Worm (Caenorhabditis elegans) whole organism, L1 larva: Measurements from ENCODE around the gene let-653.
A peak's percentile ranks its signal among the peaks of the same experiment; 100 is the strongest.

Experiments used
- C04F5.9 ChIP-seq: sonication (generic microtip); optimal IDR thresholded peaks from 2 replicates; lab custom pipeline; 2016; ENCODE audit warnings: missing genetic modification characterization, missing compliant biosample characterization
- C16A3.4 ChIP-seq: fragments of 150-350 bp; optimal IDR thresholded peaks from 2 replicates; lab custom pipeline; 2014; ENCODE audit warnings: missing biosample characterization, missing genetic modification characterization
- C34B4.2 ChIP-seq: sonication (generic microtip); optimal IDR thresholded peaks from 2 replicates; lab custom pipeline; 2017; ENCODE audit warnings: mild to moderate bottlenecking, missing genetic modification characterization, missing compliant biosample characterization
- F16B12.6 ChIP-seq: fragments of 150-350 bp; optimal IDR thresholded peaks from 2 replicates; lab custom pipeline; 2014; ENCODE audit warnings: missing biosample characterization, missing genetic modification characterization
- aha-1 ChIP-seq: fragments of 150-350 bp; optimal IDR thresholded peaks from 2 replicates; lab custom pipeline; 2014; ENCODE audit warnings: missing biosample characterization, missing genetic modification characterization
- alr-1 ChIP-seq: fragments of 200-800 bp; sonication (Bioruptor generic); optimal IDR thresholded peaks from 2 replicates; lab custom pipeline; 2018; ENCODE audit warnings: borderline replicate concordance, mild to moderate bottlenecking, missing genetic modification characterization, missing compliant biosample characterization
- ceh-63 ChIP-seq: fragments of 200-800 bp; sonication (Bioruptor generic); optimal IDR thresholded peaks from 2 replicates; lab custom pipeline; 2018; ENCODE audit warnings: mild to moderate bottlenecking, missing genetic modification characterization, missing compliant biosample characterization
- ceh-82 ChIP-seq, 3 experiments: fragments of 150-350 bp in 1 of 3; sonication (generic microtip) in 2 of 3; optimal IDR thresholded peaks; 2 replicates each; lab custom pipeline; 2014 to 2017; ENCODE audit warnings: missing biosample characterization in 3 of 3, missing genetic modification characterization in 3 of 3
- ceh-88 ChIP-seq: fragments of 200-800 bp; sonication (Bioruptor generic); IDR thresholded peaks from 2 replicates; pipeline ENCODE4 v1.3.6; 2022; ENCODE audit warnings: missing genetic modification characterization, missing compliant biosample characterization
- dpl-1 ChIP-seq, 3 experiments: fragments of 150-350 bp in 2 of 3; sonication (generic microtip) in 1 of 3; optimal IDR thresholded peaks; 2 replicates each; lab custom pipeline; 2014 to 2017; ENCODE audit warnings: missing biosample characterization in 3 of 3, missing genetic modification characterization in 3 of 3, missing genetic modification reagents in 3 of 3
- efl-1 ChIP-seq, 4 experiments: fragments of 150-350 bp; optimal IDR thresholded peaks in 3 of 4; peaks in 1 of 4; 1 replicate in 1 of 4; 2 replicates in 3 of 4; lab custom pipeline; 2014; ENCODE audit warnings: missing biosample characterization in 2 of 4, missing genetic modification characterization in 2 of 4, missing genetic modification reagents in 2 of 4
- efl-3 ChIP-seq: fragments of 200-800 bp; sonication (Bioruptor generic); optimal IDR thresholded peaks from 2 replicates; lab custom pipeline; 2018; ENCODE audit warnings: mild to moderate bottlenecking, missing genetic modification characterization, missing compliant biosample characterization
- egl-13 ChIP-seq: sonication (generic microtip); optimal IDR thresholded peaks from 2 replicates; lab custom pipeline; 2016; ENCODE audit warnings: missing genotype, missing genetic modification reagents, missing genetic modification characterization, missing compliant biosample characterization
- egl-27 ChIP-seq, 2 experiments: fragments of 150-350 bp in 1 of 2; sonication (generic microtip); optimal IDR thresholded peaks; 3 replicates each; lab custom pipeline; 2017 to 2018; ENCODE audit warnings: missing biosample characterization in 2 of 2, missing genetic modification characterization in 2 of 2, missing genetic modification reagents in 2 of 2
- elt-3 ChIP-seq, 6 experiments: fragments of 150-350 bp in 1 of 6; sonication (generic microtip); optimal IDR thresholded peaks; 2 replicates each; lab custom pipeline; 2017 to 2018; ENCODE audit warnings: missing biosample characterization in 6 of 6, missing genetic modification characterization in 6 of 6, inconsistent platforms in 1 of 6
- ets-5 ChIP-seq: fragments of 200-800 bp; sonication (Bioruptor generic); IDR thresholded peaks from 2 replicates; pipeline ENCODE4 v1.3.6; 2022; ENCODE audit warnings: missing genetic modification characterization, missing compliant biosample characterization
- grh-1 ChIP-seq: fragments of 200-800 bp; sonication (Bioruptor generic); IDR thresholded peaks from 2 replicates; pipeline ENCODE4 v1.3.6; 2022; ENCODE audit warnings: missing genetic modification reagents, missing genetic modification characterization, missing compliant biosample characterization
- hlh-17 ChIP-seq: fragments of 200-800 bp; sonication (Bioruptor generic); optimal IDR thresholded peaks from 2 replicates; lab custom pipeline; 2018; ENCODE audit warnings: missing genetic modification characterization, mild to moderate bottlenecking, missing compliant biosample characterization, moderate library complexity, borderline replicate concordance
- hpl-2 ChIP-seq: fragments of 150-350 bp; optimal IDR thresholded peaks from 2 replicates; lab custom pipeline; 2014; ENCODE audit warnings: missing biosample characterization, missing genetic modification reagents, missing genetic modification characterization
- irx-1 ChIP-seq: sonication (generic microtip); optimal IDR thresholded peaks from 2 replicates; lab custom pipeline; 2016; ENCODE audit warnings: missing genetic modification characterization, missing compliant biosample characterization
- jun-1 ChIP-seq: fragments of 150-350 bp; optimal IDR thresholded peaks from 2 replicates; lab custom pipeline; 2014; ENCODE audit warnings: missing biosample characterization, missing genetic modification reagents, missing genetic modification characterization
- lin-13 ChIP-seq: fragments of 150-350 bp; optimal IDR thresholded peaks from 2 replicates; lab custom pipeline; 2014; ENCODE audit warnings: missing biosample characterization, missing genetic modification reagents, missing genetic modification characterization
- lin-14 ChIP-seq: fragments of 200-800 bp; sonication (Bioruptor generic); optimal IDR thresholded peaks from 2 replicates; lab custom pipeline; 2018; ENCODE audit warnings: mild to moderate bottlenecking, missing genetic modification characterization, moderate library complexity, missing compliant biosample characterization
- lin-15B ChIP-seq: fragments of 150-350 bp; sonication (generic microtip); optimal IDR thresholded peaks from 3 replicates; lab custom pipeline; 2014; ENCODE audit warnings: missing biosample characterization, missing genetic modification characterization
- lin-35 ChIP-seq, 2 experiments: fragments of 150-350 bp; optimal IDR thresholded peaks; 2 replicates each; lab custom pipeline; 2014; ENCODE audit warnings: missing biosample characterization in 2 of 2, missing genetic modification characterization in 2 of 2, missing genetic modification reagents in 2 of 2
- mab-9 ChIP-seq: fragments of 200-800 bp; sonication (Bioruptor generic); IDR thresholded peaks from 2 replicates; pipeline ENCODE4 v1.3.6; 2022; ENCODE audit warnings: missing genetic modification reagents, missing genetic modification characterization, missing compliant biosample characterization
- mef-2 ChIP-seq: fragments of 150-350 bp; optimal IDR thresholded peaks from 2 replicates; lab custom pipeline; 2014; ENCODE audit warnings: missing biosample characterization, missing genetic modification characterization
- nhr-11 ChIP-seq: fragments of 150-350 bp; optimal IDR thresholded peaks from 2 replicates; lab custom pipeline; 2014; ENCODE audit warnings: missing biosample characterization, missing genetic modification characterization
- nhr-12 ChIP-seq: sonication (generic microtip); optimal IDR thresholded peaks from 2 replicates; lab custom pipeline; 2017; ENCODE audit warnings: missing biosample characterization, missing genetic modification characterization
- nhr-47 ChIP-seq: sonication (generic microtip); optimal IDR thresholded peaks from 2 replicates; lab custom pipeline; 2016; ENCODE audit warnings: mild to moderate bottlenecking, missing genetic modification characterization, moderate library complexity, missing compliant biosample characterization
- nhr-71 ChIP-seq: sonication (generic microtip); optimal IDR thresholded peaks from 2 replicates; lab custom pipeline; 2016; ENCODE audit warnings: mild to moderate bottlenecking, missing genetic modification characterization, moderate library complexity, missing compliant biosample characterization
- nhr-76 ChIP-seq: sonication (generic microtip); optimal IDR thresholded peaks from 2 replicates; lab custom pipeline; 2017; ENCODE audit warnings: missing biosample characterization, missing genetic modification characterization
- nhr-84 ChIP-seq: sonication (generic microtip); optimal IDR thresholded peaks from 2 replicates; lab custom pipeline; 2017; ENCODE audit warnings: missing biosample characterization, missing genetic modification characterization
- nhr-90 ChIP-seq: sonication (generic microtip); optimal IDR thresholded peaks from 2 replicates; lab custom pipeline; 2016; ENCODE audit warnings: mild to moderate bottlenecking, missing genetic modification characterization, missing compliant biosample characterization; ENCODE audit not compliant: poor library complexity
- pax-3 ChIP-seq: fragments of 200-800 bp; sonication (Bioruptor generic); optimal IDR thresholded peaks from 2 replicates; lab custom pipeline; 2018; ENCODE audit warnings: mild to moderate bottlenecking, missing genetic modification characterization, moderate library complexity, missing compliant biosample characterization
- rnt-1 ChIP-seq: sonication (generic microtip); optimal IDR thresholded peaks from 2 replicates; lab custom pipeline; 2016; ENCODE audit warnings: mild to moderate bottlenecking, missing genetic modification characterization, moderate library complexity, missing compliant biosample characterization
- skn-1 ChIP-seq: fragments of 150-350 bp; optimal IDR thresholded peaks from 2 replicates; lab custom pipeline; 2014; ENCODE audit warnings: missing biosample characterization, missing genetic modification characterization
- snpc-4 ChIP-seq: fragments of 150-350 bp; optimal IDR thresholded peaks from 2 replicates; lab custom pipeline; 2014; ENCODE audit warnings: missing biosample characterization, missing genetic modification characterization
- swsn-7 ChIP-seq: sonication (generic microtip); optimal IDR thresholded peaks from 2 replicates; lab custom pipeline; 2016; ENCODE audit warnings: missing genetic modification characterization, missing compliant biosample characterization
- tbx-2 ChIP-seq: sonication (generic microtip); optimal IDR thresholded peaks from 2 replicates; lab custom pipeline; 2016; ENCODE audit warnings: missing genetic modification characterization, missing compliant biosample characterization
- tlp-1 ChIP-seq: fragments of 150-350 bp; optimal IDR thresholded peaks from 2 replicates; lab custom pipeline; 2014; ENCODE audit warnings: missing biosample characterization, missing genetic modification characterization
- unc-130 ChIP-seq: fragments of 150-350 bp; optimal IDR thresholded peaks from 2 replicates; lab custom pipeline; 2017; ENCODE audit warnings: missing biosample characterization, missing genetic modification characterization, inconsistent platforms
- unc-30 ChIP-seq: sonication (generic microtip); optimal IDR thresholded peaks from 2 replicates; lab custom pipeline; 2017; ENCODE audit warnings: missing biosample characterization, missing genetic modification characterization
- unc-62 ChIP-seq: fragments of 150-350 bp; optimal IDR thresholded peaks from 2 replicates; lab custom pipeline; 2014; ENCODE audit warnings: missing biosample characterization, missing genetic modification reagents, missing genetic modification characterization
- unc-86 ChIP-seq: sonication (generic microtip); optimal IDR thresholded peaks from 2 replicates; lab custom pipeline; 2016; ENCODE audit warnings: missing genetic modification characterization, missing compliant biosample characterization
- xbp-1 ChIP-seq: sonication (generic microtip); optimal IDR thresholded peaks from 2 replicates; lab custom pipeline; 2016; ENCODE audit warnings: missing genetic modification characterization, missing compliant biosample characterization
- zip-4 ChIP-seq: fragments of 200-800 bp; sonication (Bioruptor generic); optimal IDR thresholded peaks from 2 replicates; lab custom pipeline; 2018; ENCODE audit warnings: mild to moderate bottlenecking, missing genetic modification characterization, moderate library complexity, missing compliant biosample characterization
- ztf-11 ChIP-seq, 2 experiments: sonication (generic microtip); optimal IDR thresholded peaks; 2 replicates each; lab custom pipeline; 2016 to 2017; ENCODE audit warnings: missing genetic modification characterization in 2 of 2, missing biosample characterization in 1 of 2, missing compliant biosample characterization in 1 of 2
- ztf-4 ChIP-seq: fragments of 150-350 bp; optimal IDR thresholded peaks from 2 replicates; lab custom pipeline; 2014; ENCODE audit warnings: missing biosample characterization, missing genetic modification characterization

The let-653 gene

DNA sequence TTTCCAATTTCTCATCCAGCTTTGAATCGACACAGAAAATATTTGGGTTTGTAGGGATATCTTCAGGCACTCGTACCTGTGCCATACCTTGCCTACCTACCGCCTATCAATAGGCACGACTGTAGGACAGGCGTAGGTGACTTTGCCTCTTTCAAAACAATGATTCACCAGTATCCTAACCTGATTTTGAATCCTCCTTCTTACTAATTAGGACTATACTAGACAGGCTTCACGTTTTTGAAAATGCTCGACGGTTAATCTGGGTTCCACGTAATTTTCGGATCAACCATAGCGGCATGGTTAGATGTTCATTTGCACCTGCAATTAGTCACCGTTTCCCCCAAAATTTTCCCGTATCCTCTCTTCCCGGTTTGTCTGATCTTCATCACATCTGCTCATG lies 17.0 kb upstream of the let-653 start:
- TF ChIP-seq snpc-4 (tag; lab: Kevin White, UChicago) (no peak), efl-1 (optimal IDR thresholded peaks at IDR 0.05; lab: Kevin White, UChicago) (no peak), efl-1 (GFP tag; optimal IDR thresholded peaks at IDR 0.05 in 1 of 2; lab: Kevin White, UChicago) (no peak), mab-9 (GFP tag; lab: Robert Waterston, UW) (no peak), elt-3 (tag; optimal IDR thresholded peaks at IDR 0.05; lab: Kevin White, UChicago) (no peak), ztf-4 (tag; lab: Kevin White, UChicago) (no peak), nhr-71 (tag; lab: Kevin White, UChicago) (no peak), tlp-1 (no peak), ets-5 (GFP tag; lab: Robert Waterston, UW) (no peak), alr-1 (tag; lab: Kevin White, UChicago) (no peak), unc-30 (tag; lab: Kevin White, UChicago) (no peak)

DNA sequence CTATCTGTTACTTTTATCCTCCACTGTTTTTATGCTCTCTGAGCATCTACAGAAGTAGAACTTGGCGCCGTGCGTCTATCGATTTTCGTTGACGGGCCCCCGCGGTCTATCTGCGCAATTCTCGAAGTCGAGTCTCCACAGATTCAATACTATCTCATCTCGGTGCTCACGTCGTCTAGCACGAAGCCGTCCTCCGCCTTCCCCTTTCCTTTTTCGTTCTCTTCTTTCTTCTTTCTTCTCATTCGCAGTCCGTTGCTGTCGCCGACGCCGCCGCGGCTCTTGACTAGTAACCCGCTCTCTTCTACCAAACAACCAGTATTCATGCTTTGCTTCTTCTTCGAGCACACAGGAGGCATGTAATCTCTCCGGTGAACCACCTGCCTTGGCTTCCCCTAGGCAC lies 14.3 kb upstream of the let-653 start:
- TF ChIP-seq jun-1 (tag; lab: Kevin White, UChicago) = no peak
- TF ChIP-seq ztf-11 (tag; optimal IDR thresholded peaks at IDR 0.05; lab: Kevin White, UChicago) = peak in 1 of 2 experiments; percentile 42
- no peak for TF ChIP-seq grh-1 (GFP tag; lab: Robert Waterston, UW)
- peak; percentile 51 for TF ChIP-seq nhr-71 (tag; lab: Kevin White, UChicago)
- TF ChIP-seq lin-35 (GFP tag; optimal IDR thresholded peaks at IDR 0.05; lab: Kevin White, UChicago) = peak in 1 of 2 experiments; percentile 17
- no peak for TF ChIP-seq C04F5.9 (tag; lab: Kevin White, UChicago)
- no peak for TF ChIP-seq skn-1 (tag; lab: Kevin White, UChicago)
- TF ChIP-seq elt-3 (tag; optimal IDR thresholded peaks at IDR 0.05; lab: Kevin White, UChicago) = no peak
- no peak for TF ChIP-seq tlp-1
- TF ChIP-seq unc-86 (tag; lab: Kevin White, UChicago) = peak; percentile 59
- TF ChIP-seq ets-5 (GFP tag; lab: Robert Waterston, UW) = no peak
- peak; percentile 82 for TF ChIP-seq lin-14 (GFP tag; lab: Kevin White, UChicago)
- no peak for TF ChIP-seq hlh-17 (GFP tag; lab: Kevin White, UChicago)
- TF ChIP-seq lin-13 (GFP tag; lab: Kevin White, UChicago) = no peak
- no peak for TF ChIP-seq unc-62 (GFP tag; lab: Kevin White, UChicago)
- TF ChIP-seq efl-3 (GFP tag; lab: Kevin White, UChicago) = no peak
- TF ChIP-seq nhr-90 (tag; lab: Kevin White, UChicago) = no peak
- TF ChIP-seq ztf-4 (tag; lab: Kevin White, UChicago) = no peak
- TF ChIP-seq nhr-11 (tag; lab: Kevin White, UChicago) = no peak
- peak in 2 of 3 experiments; percentile 28 to 63 for TF ChIP-seq ceh-82 (tag; optimal IDR thresholded peaks at IDR 0.05; lab: Kevin White, UChicago)
- no peak for TF ChIP-seq nhr-12 (tag; lab: Kevin White, UChicago)
- TF ChIP-seq mab-9 (GFP tag; lab: Robert Waterston, UW) = no peak
- TF ChIP-seq aha-1 = no peak
- no peak for TF ChIP-seq ceh-63 (GFP tag; lab: Kevin White, UChicago)
- TF ChIP-seq nhr-76 (tag; lab: Kevin White, UChicago) = no peak
- no peak for TF ChIP-seq hpl-2 (GFP tag; lab: Kevin White, UChicago)
- TF ChIP-seq nhr-47 (tag; lab: Kevin White, UChicago) = peak; percentile 55
- TF ChIP-seq swsn-7 (tag; lab: Kevin White, UChicago) = peak; percentile 41
- no peak for TF ChIP-seq lin-15B
- TF ChIP-seq egl-13 = no peak
- TF ChIP-seq F16B12.6 (tag; lab: Kevin White, UChicago) = no peak
- TF ChIP-seq rnt-1 (tag; lab: Kevin White, UChicago) = no peak
- no peak for TF ChIP-seq zip-4 (GFP tag; lab: Kevin White, UChicago)
- TF ChIP-seq egl-27 (tag; optimal IDR thresholded peaks at IDR 0.05; lab: Kevin White, UChicago) = no peak
- TF ChIP-seq mef-2 = no peak
- peak; percentile 39 for TF ChIP-seq tbx-2 (tag; lab: Kevin White, UChicago)
- TF ChIP-seq efl-1 (optimal IDR thresholded peaks at IDR 0.05; lab: Kevin White, UChicago) = peak; percentile 7 to 26
- no peak for TF ChIP-seq efl-1 (GFP tag; optimal IDR thresholded peaks at IDR 0.05 in 1 of 2; lab: Kevin White, UChicago)
- no peak for TF ChIP-seq C16A3.4
- TF ChIP-seq nhr-84 = no peak
- TF ChIP-seq unc-130 (tag; lab: Kevin White, UChicago) = no peak
- TF ChIP-seq dpl-1 (GFP tag; optimal IDR thresholded peaks at IDR 0.05; lab: Kevin White, UChicago) = peak in 1 of 3 experiments; percentile 20
- no peak; the same call in 1 of the 2 replicates for TF ChIP-seq ceh-88
- no peak for TF ChIP-seq C34B4.2 (tag; lab: Kevin White, UChicago)
- TF ChIP-seq irx-1 (tag; lab: Kevin White, UChicago) = no peak
- no peak for TF ChIP-seq pax-3 (tag; lab: Kevin White, UChicago)
- peak; percentile 3 for TF ChIP-seq xbp-1 (tag; lab: Kevin White, UChicago)
